Worm (Caenorhabditis elegans): ENCODE data around the gene scl-20.

scl-20 gene

ce11 chrV:18733942-18734341 is 339 bp downstream of the scl-20 start:
- TF ChIP-seq ref-1 (GFP tag; conservative IDR thresholded peaks at IDR 0.05), result no peak
- TF ChIP-seq ztf-23 (GFP tag; IDR thresholded peaks at IDR 0.05), result no peak
- TF ChIP-seq tab-1 (GFP tag; IDR thresholded peaks at IDR 0.05), result no peak
- TF ChIP-seq klf-2 (GFP tag; conservative IDR thresholded peaks at IDR 0.05), result no peak
- TF ChIP-seq cog-1 (tag; optimal IDR thresholded peaks at IDR 0.05), result no peak
- TF ChIP-seq T22C8.4 (GFP tag; IDR thresholded peaks at IDR 0.05), result no peak
- no peak for TF ChIP-seq ztf-29 (GFP tag; IDR thresholded peaks at IDR 0.05)
- no peak for TF ChIP-seq flt-1 (GFP tag; IDR thresholded peaks at IDR 0.05)
- no peak for TF ChIP-seq med-1 (GFP tag; optimal IDR thresholded peaks at IDR 0.05; ENCODE audit: insufficient read depth)

ce11 chrV:18731579-18732041 is 2.7 kb downstream of the scl-20 start, which contains the start of the genes asp-18 and scl-19:
Gene asp-18 (minus strand): TSS chrV:18731679.
Gene scl-19 (plus strand): TSS chrV:18731991.
- TF ChIP-seq ztf-23 (GFP tag; IDR thresholded peaks at IDR 0.05), result no peak
- TF ChIP-seq ref-1 (GFP tag; conservative IDR thresholded peaks at IDR 0.05), result no peak
- TF ChIP-seq ztf-29 (GFP tag; IDR thresholded peaks at IDR 0.05), result no peak
- no peak for TF ChIP-seq klf-2 (GFP tag; conservative IDR thresholded peaks at IDR 0.05)
- TF ChIP-seq T22C8.4 (GFP tag; IDR thresholded peaks at IDR 0.05), result no peak
- no peak for TF ChIP-seq cog-1 (tag; optimal IDR thresholded peaks at IDR 0.05)
- no peak for TF ChIP-seq flt-1 (GFP tag; IDR thresholded peaks at IDR 0.05)
- no peak for TF ChIP-seq tab-1 (GFP tag; IDR thresholded peaks at IDR 0.05)

ce11 chrV:18729324-18729924 is 4.9 kb downstream of the scl-20 start, which contains the start of gene asp-19:
Gene asp-19 (minus strand): TSS chrV:18729374.
- TF ChIP-seq T22C8.4 (GFP tag; IDR thresholded peaks at IDR 0.05) (no peak), ztf-23 (GFP tag; IDR thresholded peaks at IDR 0.05) (no peak), med-1 (GFP tag; optimal IDR thresholded peaks at IDR 0.05; ENCODE audit: insufficient read depth) (no peak), ref-1 (GFP tag; conservative IDR thresholded peaks at IDR 0.05) (no peak), tab-1 (GFP tag; IDR thresholded peaks at IDR 0.05) (no peak), klf-2 (GFP tag; conservative IDR thresholded peaks at IDR 0.05) (no peak), cog-1 (tag; optimal IDR thresholded peaks at IDR 0.05) (no peak), ztf-29 (GFP tag; IDR thresholded peaks at IDR 0.05) (no peak), flt-1 (GFP tag; IDR thresholded peaks at IDR 0.05) (no peak)

ce11 chrV:18725858-18726257 is 8.4 kb downstream of the scl-20 start:
- no peak for TF ChIP-seq cog-1 (tag; optimal IDR thresholded peaks at IDR 0.05)
- TF ChIP-seq flt-1 (GFP tag; IDR thresholded peaks at IDR 0.05), result no peak
- no peak for TF ChIP-seq ztf-23 (GFP tag; IDR thresholded peaks at IDR 0.05)
- TF ChIP-seq tab-1 (GFP tag; IDR thresholded peaks at IDR 0.05), result no peak
- TF ChIP-seq med-1 (GFP tag; optimal IDR thresholded peaks at IDR 0.05; ENCODE audit: insufficient read depth), result no peak
- TF ChIP-seq T22C8.4 (GFP tag; IDR thresholded peaks at IDR 0.05), result no peak
- no peak for TF ChIP-seq klf-2 (GFP tag; conservative IDR thresholded peaks at IDR 0.05)

ce11 chrV:18724076-18724475 is 10.2 kb downstream of the scl-20 start:
- no peak for TF ChIP-seq klf-2 (GFP tag; conservative IDR thresholded peaks at IDR 0.05)
- TF ChIP-seq T22C8.4 (GFP tag; IDR thresholded peaks at IDR 0.05), result no peak
- TF ChIP-seq ref-1 (GFP tag; conservative IDR thresholded peaks at IDR 0.05), result no peak
- no peak for TF ChIP-seq med-1 (GFP tag; optimal IDR thresholded peaks at IDR 0.05; ENCODE audit: insufficient read depth)
- no peak for TF ChIP-seq cog-1 (tag; optimal IDR thresholded peaks at IDR 0.05)

- TF ChIP-seq cog-1 (tag; optimal IDR thresholded peaks at IDR 0.05) (peak; percentile 97), ztf-29 (GFP tag; IDR thresholded peaks at IDR 0.05) (no peak), ztf-23 (GFP tag; IDR thresholded peaks at IDR 0.05) (no peak), flt-1 (GFP tag; IDR thresholded peaks at IDR 0.05) (no peak), ref-1 (GFP tag; conservative IDR thresholded peaks at IDR 0.05) (no peak; the same call in 1 of the 2 replicates), tab-1 (GFP tag; IDR thresholded peaks at IDR 0.05) (no peak), T22C8.4 (GFP tag; IDR thresholded peaks at IDR 0.05) (peak; percentile 99)
Observed at ce11 chrV:18723604-18724003, 10.7 kb downstream of the scl-20 start.

ce11 chrV:18722510-18723299 is 11.6 kb downstream of the scl-20 start:
- TF ChIP-seq T22C8.4 (GFP tag; IDR thresholded peaks at IDR 0.05) (0 out of 2 replicates have a peak, but pooled peaks have one; percentile 12), tab-1 (GFP tag; IDR thresholded peaks at IDR 0.05) (0 out of 2 replicates have a peak, but pooled peaks have one; percentile 53), ref-1 (GFP tag; conservative IDR thresholded peaks at IDR 0.05) (no peak)

- TF ChIP-seq flt-1 (GFP tag; IDR thresholded peaks at IDR 0.05), result no peak
- TF ChIP-seq T22C8.4 (GFP tag; IDR thresholded peaks at IDR 0.05), result no peak
- TF ChIP-seq ztf-29 (GFP tag; IDR thresholded peaks at IDR 0.05), result no peak
- no peak for TF ChIP-seq klf-2 (GFP tag; conservative IDR thresholded peaks at IDR 0.05)
- TF ChIP-seq ref-1 (GFP tag; conservative IDR thresholded peaks at IDR 0.05), result no peak
- no peak for TF ChIP-seq med-1 (GFP tag; optimal IDR thresholded peaks at IDR 0.05; ENCODE audit: insufficient read depth)
- no peak for TF ChIP-seq cog-1 (tag; optimal IDR thresholded peaks at IDR 0.05)
- no peak for TF ChIP-seq tab-1 (GFP tag; IDR thresholded peaks at IDR 0.05)
- TF ChIP-seq ztf-23 (GFP tag; IDR thresholded peaks at IDR 0.05), result no peak
Observed at ce11 chrV:18721873-18722272, 12.4 kb downstream of the scl-20 start.

- TF ChIP-seq ztf-23 (GFP tag; IDR thresholded peaks at IDR 0.05) (no peak), cog-1 (tag; optimal IDR thresholded peaks at IDR 0.05) (no peak), T22C8.4 (GFP tag; IDR thresholded peaks at IDR 0.05) (0 out of 2 replicates have a peak, but pooled peaks have one; percentile 30), tab-1 (GFP tag; IDR thresholded peaks at IDR 0.05) (0 out of 2 replicates have a peak, but pooled peaks have one; percentile 60), med-1 (GFP tag; optimal IDR thresholded peaks at IDR 0.05; ENCODE audit: insufficient read depth) (peak; percentile 44)
Observed at ce11 chrV:18719956-18720489, 14.3 kb downstream of the scl-20 start, which contains the start of gene Y17D7C.2. Gene Y17D7C.2 (minus strand): TSS chrV:18719987.

All from whole organism, midembryonic.